Fruit fly (Drosophila melanogaster): ENCODE measurements around the gene ninaB.

DNA sequence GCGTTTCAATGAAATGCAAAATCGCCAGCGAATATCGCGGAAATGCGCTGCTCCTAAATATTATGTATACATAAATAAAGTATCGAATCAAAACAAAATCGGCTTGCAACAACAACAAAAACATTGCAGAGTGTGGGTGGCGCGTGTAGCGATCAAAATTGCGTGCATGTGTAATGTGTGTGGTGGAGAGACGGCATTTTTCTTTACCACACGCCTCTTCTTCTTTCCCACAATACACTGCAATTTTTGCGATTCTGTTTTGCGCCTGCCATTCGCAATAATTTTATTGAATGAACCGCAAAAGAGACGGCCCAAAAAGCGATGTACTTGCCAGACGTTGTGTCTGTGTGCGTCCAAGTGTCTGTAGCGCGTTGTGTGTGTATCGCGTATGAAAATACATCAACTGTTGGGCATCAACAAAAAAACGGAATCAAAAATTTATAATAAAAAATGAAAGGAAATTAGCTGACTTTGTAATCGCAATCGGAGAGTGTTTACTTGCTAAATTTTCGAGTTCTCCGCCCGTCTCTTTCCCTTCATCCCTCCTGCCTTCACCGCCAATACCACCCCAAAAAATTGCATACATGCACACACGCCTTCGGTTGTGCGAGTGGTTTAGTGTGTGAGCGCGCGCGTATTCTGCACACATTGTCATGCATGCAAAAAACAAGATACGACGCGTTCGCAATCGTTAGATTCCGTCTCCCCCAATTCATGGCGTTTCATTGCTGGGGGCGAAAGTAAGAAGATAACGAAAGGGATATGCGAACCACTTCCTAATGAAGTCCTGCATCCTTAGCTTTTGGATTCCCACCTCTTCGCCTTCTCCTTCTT is 15.6 kb upstream of the ninaB start:
- TF ChIP-seq CG8478 (optimal IDR thresholded peaks at IDR 0.05) (no peak), CTCF (optimal IDR thresholded peaks at IDR 0.05) (no peak)

All from S2 (cell line).